Fruit fly (Drosophila melanogaster): Measurements from ENCODE around the gene CHKov1.

DNA sequence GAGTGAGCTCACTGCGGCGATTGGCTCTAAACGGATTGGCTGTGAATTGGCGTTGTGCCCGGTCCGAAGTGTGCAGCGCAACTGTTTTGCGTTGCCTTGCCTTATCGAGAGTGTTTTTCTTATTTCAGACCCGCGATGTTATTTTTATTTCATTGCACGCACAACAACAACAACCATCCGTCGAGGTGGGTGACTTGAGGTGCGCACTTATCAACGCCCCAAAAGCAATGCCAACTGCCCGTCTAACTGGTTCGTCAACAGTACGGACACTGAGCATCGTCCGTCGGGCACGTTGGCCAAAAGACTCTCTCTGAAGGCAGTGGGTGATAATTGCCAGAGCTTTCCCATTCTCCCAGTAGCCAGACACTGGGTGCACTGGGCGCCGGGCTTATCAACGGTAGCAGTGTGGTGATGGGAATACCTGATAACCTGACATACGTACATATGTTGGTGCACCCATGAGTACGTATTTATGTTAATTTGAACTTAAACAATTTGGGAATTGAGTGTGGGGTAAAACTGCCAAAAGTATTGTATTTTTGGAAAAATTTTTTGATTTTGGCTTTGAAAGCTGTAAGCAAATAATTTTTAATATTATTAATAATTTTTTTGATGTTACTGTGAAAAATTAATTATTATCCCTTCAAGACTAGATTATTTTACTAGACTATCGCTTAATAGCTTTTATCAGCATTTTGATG is 33.6 kb downstream of the CHKov1 start, which contains the start of gene CG31102:
- TF ChIP-seq CG8478 (optimal IDR thresholded peaks at IDR 0.05), result no peak
- no peak for TF ChIP-seq CTCF (optimal IDR thresholded peaks at IDR 0.05)
